Fruit fly (Drosophila melanogaster) whole organism, adult: ENCODE measurements around the gene mRF1.

ENCODE experiments used
- CG12768 ChIP-seq: fragments of 200-800 bp; sonication (Bioruptor generic); optimal IDR thresholded peaks from 2 replicates; lab custom pipeline; 2017; ENCODE audit warnings: missing biosample characterization, missing genetic modification characterization, mild to moderate bottlenecking, moderate library complexity, missing genetic modification reagents
- CG14711 ChIP-seq: fragments of 200-800 bp; sonication (Bioruptor generic); optimal IDR thresholded peaks from 2 replicates; lab custom pipeline; 2018; ENCODE audit warnings: missing biosample characterization, mild to moderate bottlenecking, missing genetic modification characterization, moderate library complexity
- CG5204 ChIP-seq: fragments of 200-800 bp; sonication (Bioruptor generic); optimal IDR thresholded peaks from 2 replicates; lab custom pipeline; 2016; ENCODE audit warnings: missing biosample characterization, missing genetic modification characterization
- CG7101 ChIP-seq: fragments of 200-800 bp; sonication (Bioruptor generic); optimal IDR thresholded peaks from 2 replicates; lab custom pipeline; 2018; ENCODE audit warnings: missing biosample characterization, mild to moderate bottlenecking, missing genetic modification characterization, moderate library complexity
- Crg-1 ChIP-seq: fragments of 200-800 bp; sonication (Bioruptor generic); optimal IDR thresholded peaks from 2 replicates; lab custom pipeline; 2016; ENCODE audit warnings: missing biosample characterization, missing genetic modification characterization
- Hr96 ChIP-seq: fragments of 200-800 bp; sonication (Bioruptor generic); optimal IDR thresholded peaks from 2 replicates; lab custom pipeline; 2016; ENCODE audit warnings: missing biosample characterization, missing genetic modification characterization
- bab1 ChIP-seq: fragments of 200-800 bp; sonication (Bioruptor generic); optimal IDR thresholded peaks from 3 replicates; lab custom pipeline; 2019; ENCODE audit warnings: missing biosample characterization, mild to moderate bottlenecking, missing genetic modification characterization, moderate library complexity
- pad ChIP-seq: fragments of 200-800 bp; sonication (Bioruptor generic); optimal IDR thresholded peaks from 3 replicates; lab custom pipeline; 2017; ENCODE audit warnings: missing biosample characterization, missing genetic modification characterization, mild to moderate bottlenecking, moderate library complexity, missing genetic modification reagents
- toe ChIP-seq: fragments of 200-800 bp; sonication (Bioruptor generic); optimal IDR thresholded peaks from 2 replicates; lab custom pipeline; 2016; ENCODE audit warnings: missing biosample characterization, missing genetic modification characterization

dm6 chr2L:13204151-13204550 lies 15.6 kb upstream of the mRF1 start:
- TF ChIP-seq CG14711 (tag; lab: Kevin White, UChicago): no peak
- no peak for TF ChIP-seq pad (GFP tag; lab: Kevin White, UChicago)
- no peak for TF ChIP-seq Hr96 (GFP tag; lab: Kevin White, UChicago)
- no peak for TF ChIP-seq CG7101 (tag; lab: Kevin White, UChicago)
- no peak for TF ChIP-seq toe (GFP tag; lab: Kevin White, UChicago)
- TF ChIP-seq Crg-1: no peak
- TF ChIP-seq bab1 (GFP tag; lab: Kevin White, UChicago): no peak
- no peak for TF ChIP-seq CG12768 (GFP tag; lab: Kevin White, UChicago)
- no peak for TF ChIP-seq CG5204 (GFP tag; lab: Kevin White, UChicago)
